Fruit fly (Drosophila melanogaster): Measurements from ENCODE around the gene Atg8a.

DNA sequence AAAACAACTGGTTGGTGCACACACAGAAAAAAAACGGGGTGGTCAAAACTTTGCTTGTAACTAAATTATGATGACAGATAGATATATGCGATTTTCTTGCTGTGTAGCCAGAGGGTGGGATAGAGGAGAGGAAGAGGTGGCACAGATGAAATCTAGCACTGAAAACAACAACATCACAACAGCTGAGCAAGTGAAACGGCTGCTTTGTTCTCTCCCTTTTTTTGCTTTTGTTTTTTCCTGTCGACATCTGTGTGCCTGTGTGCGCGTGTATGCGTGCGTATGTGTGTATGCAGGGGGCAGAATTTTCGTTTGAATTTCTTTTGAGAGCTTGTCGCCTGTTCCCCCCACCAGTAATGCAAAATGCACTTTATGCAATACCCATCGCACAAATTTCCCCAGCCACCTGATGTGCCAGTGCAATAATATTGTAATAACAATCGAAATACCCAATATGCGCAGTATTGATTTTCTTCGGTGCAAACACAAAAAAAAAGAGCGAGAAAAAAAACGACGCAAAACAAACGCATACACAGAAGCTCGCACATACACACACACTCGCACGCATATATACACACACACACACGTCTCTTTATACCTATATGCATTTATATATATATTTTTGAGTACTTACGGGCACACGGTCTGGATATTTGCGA is 660 bp downstream of the Atg8a start:
- no peak for TF ChIP-seq CTCF (optimal IDR thresholded peaks at IDR 0.05)
- TF ChIP-seq CG8478 (optimal IDR thresholded peaks at IDR 0.05): no peak
